Fruit fly (Drosophila melanogaster): Measurements from ENCODE around the gene CG9503.

CG9503 gene

DNA sequence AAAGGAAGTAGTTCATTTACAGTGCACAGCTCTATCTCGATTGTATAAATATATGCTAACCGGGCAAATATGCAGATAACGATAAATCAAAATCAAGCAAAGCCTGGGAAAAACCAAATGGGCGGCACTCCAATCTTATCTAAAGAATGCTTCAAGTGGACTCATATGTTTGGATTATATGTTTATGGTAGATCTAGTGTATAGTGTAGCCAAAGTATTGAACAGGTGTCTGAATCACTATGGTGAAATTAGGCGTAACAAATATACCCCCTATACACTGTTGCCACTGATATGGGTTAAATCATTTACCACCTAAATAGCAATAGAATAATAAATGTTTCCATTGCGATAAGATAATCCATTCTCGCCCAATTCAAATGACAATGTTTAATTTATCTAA, 23.2 kb upstream of the CG9503 start:
- TF ChIP-seq rn (GFP tag; IDR thresholded peaks at IDR 0.05) = no peak

DNA sequence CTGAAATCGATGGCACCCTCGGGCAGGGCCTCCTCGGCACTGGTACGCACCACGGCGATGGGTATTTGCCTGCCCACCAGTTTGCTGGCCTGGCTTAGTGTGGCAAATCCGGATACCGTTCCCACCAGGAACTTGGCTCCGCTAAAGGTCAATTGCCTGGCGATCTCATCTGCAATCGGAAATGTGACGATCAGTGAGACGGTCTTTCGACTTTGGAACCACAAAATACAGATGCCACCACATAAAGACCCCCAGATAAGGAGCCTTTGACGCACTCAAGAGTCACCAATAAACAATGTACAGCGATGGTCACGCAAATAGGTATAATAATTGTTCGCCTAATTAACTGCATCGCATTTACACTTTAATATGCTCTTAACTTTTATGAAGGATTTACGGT, 13.0 kb upstream of the CG9503 start:
- TF ChIP-seq CG8159 (tag; optimal IDR thresholded peaks at IDR 0.05) (no peak), gl (tag; optimal IDR thresholded peaks at IDR 0.05) (peak; percentile 3), CG34367 (tag; optimal IDR thresholded peaks at IDR 0.05) (no peak), CG13204 (GFP tag; optimal IDR thresholded peaks at IDR 0.05) (no peak), Pif1B (GFP tag; optimal IDR thresholded peaks at IDR 0.05) (no peak), fd96Ca (GFP tag; IDR thresholded peaks at IDR 0.05) (no peak), CG8301 (tag; optimal IDR thresholded peaks at IDR 0.05) (no peak)

DNA sequence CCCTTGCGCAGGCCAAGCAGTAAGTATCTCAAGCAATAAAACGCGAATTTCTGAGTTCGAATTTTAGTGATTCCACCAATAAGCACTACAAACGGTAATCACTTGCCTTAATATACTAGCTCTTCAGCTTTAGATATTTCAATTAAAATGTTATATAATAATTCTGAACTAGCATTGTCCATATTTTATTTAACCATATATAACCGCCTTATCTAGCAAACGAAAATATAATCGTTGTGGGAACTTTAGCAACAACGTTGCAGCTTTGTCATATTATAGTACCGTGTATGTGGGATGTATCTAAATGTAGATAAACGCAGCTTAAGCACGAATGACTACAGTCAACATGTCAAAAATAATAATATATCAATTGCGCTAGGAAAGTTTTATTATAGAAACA, 8.0 kb upstream of the CG9503 start:
- TF ChIP-seq CG12605 (GFP tag; IDR thresholded peaks at IDR 0.05) (no peak), fd96Ca (GFP tag; IDR thresholded peaks at IDR 0.05) (no peak), CG13204 (GFP tag; optimal IDR thresholded peaks at IDR 0.05) (no peak), Snoo (tag; optimal IDR thresholded peaks at IDR 0.05) (no peak), Ets98B (GFP tag; IDR thresholded peaks at IDR 0.05) (no peak), Pif1A (GFP tag; optimal IDR thresholded peaks at IDR 0.05) (no peak), CG10348 (GFP tag; IDR thresholded peaks at IDR 0.05) (no peak), CG8301 (tag; optimal IDR thresholded peaks at IDR 0.05) (no peak), EcR (GFP tag; optimal IDR thresholded peaks at IDR 0.05) (no peak), CG17806 (tag; optimal IDR thresholded peaks at IDR 0.05) (no peak), CG14655 (GFP tag; optimal IDR thresholded peaks at IDR 0.05) (no peak), CG34367 (tag; optimal IDR thresholded peaks at IDR 0.05) (no peak), D1 (tag; optimal IDR thresholded peaks at IDR 0.05) (no peak), Pif1B (GFP tag; optimal IDR thresholded peaks at IDR 0.05) (no peak)

DNA sequence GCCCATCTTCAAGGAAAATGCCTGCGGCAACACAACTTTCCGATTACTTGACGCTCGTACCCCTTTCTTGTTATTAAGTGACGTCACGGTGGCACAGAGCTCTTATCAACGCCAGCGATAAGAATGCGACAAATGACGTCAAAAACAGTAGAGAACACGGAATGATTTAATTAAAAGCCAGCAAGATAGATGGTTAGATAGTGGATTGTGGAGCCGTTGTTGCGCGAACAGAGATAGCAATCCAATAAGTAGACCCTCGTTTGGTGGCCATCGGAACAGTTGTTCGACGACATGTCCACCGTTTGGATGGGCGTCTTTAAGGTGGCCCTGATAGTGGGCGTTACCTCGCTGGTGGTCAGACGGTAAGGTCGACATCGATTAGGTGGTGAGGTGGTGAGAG, 6.5 kb upstream of the CG9503 start:
- no peak for TF ChIP-seq D1 (tag; optimal IDR thresholded peaks at IDR 0.05)

DNA sequence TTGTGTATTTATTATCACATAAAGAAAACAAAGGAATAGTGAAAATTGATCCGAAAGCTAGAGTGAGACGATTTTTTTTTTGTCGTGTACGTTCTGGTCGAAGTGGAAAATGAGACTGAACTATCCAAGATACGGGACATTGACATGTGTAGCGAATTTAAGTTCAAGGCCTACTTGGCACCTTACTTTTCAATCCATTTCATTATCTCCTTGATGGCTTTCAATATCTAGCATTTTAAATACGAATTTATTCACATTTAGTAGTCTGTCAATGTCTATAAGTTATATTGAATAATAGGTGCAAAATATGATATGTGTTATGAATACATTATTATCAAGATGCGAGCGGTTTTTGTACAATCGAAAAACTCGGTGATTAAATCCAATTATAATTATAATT, 5.6 kb upstream of the CG9503 start, which contains the start of gene CG32591:
TSS of gene CG32591 (minus strand) at position 101 of the 400 bp plus-strand sequence.
- TF ChIP-seq CG10348 (GFP tag; IDR thresholded peaks at IDR 0.05) (no peak), CG4496 (GFP tag; IDR thresholded peaks at IDR 0.05) (no peak), Ets98B (GFP tag; IDR thresholded peaks at IDR 0.05) (no peak), Snoo (tag; optimal IDR thresholded peaks at IDR 0.05) (no peak), gl (tag; optimal IDR thresholded peaks at IDR 0.05) (no peak), EcR (GFP tag; optimal IDR thresholded peaks at IDR 0.05) (no peak), fd96Ca (GFP tag; IDR thresholded peaks at IDR 0.05) (no peak), CG14655 (GFP tag; optimal IDR thresholded peaks at IDR 0.05) (no peak), CG12605 (GFP tag; IDR thresholded peaks at IDR 0.05) (no peak), CG8159 (tag; optimal IDR thresholded peaks at IDR 0.05) (no peak), CG32121 (GFP tag; IDR thresholded peaks at IDR 0.05) (no peak), Pif1A (GFP tag; optimal IDR thresholded peaks at IDR 0.05) (no peak), CG15710 (tag; optimal IDR thresholded peaks at IDR 0.05) (no peak), rn (GFP tag; IDR thresholded peaks at IDR 0.05) (no peak), CG13204 (GFP tag; optimal IDR thresholded peaks at IDR 0.05) (no peak), D1 (tag; optimal IDR thresholded peaks at IDR 0.05) (no peak), CG34367 (tag; optimal IDR thresholded peaks at IDR 0.05) (no peak), Pif1B (GFP tag; optimal IDR thresholded peaks at IDR 0.05) (no peak), CG17806 (tag; optimal IDR thresholded peaks at IDR 0.05) (no peak)

DNA sequence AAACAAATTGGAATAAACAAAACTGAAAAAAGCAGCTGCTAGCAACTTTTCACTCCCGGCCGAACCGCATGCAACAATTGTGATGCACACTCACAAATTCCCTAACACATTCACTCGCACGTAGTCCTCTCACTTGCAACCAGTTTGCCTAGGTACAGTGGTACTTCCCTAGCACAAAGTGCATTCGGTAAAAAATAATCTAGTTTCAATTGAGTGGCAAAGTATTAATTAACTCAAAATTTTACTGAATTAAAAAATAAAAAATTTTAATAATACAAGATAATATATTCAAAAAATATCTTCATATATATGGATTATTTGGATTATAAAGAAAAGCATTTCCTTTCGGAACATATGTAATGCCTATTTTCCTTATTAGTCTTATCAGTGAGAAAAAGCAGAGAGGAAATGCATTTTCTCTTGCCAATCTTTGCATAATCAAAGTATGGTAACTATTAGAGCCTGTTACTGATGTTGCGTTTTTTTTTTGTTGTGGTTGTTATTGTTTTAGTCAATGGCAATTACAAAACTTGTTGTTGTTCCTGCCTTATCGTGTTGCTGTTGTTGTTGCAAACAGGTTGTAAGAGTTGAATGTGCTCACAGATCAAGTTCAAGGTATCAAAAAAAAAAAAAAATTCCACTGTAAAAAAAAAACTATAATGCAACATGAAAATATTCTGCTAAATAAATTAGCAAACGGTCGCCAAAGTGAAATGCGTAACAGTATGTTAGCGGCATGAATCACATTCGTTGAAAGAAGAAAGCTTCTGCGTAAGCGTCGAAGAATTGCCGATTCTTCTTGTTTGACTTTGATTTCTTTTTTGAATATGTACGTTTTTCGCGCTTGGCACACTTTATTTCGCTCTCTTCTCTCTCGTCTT, 657 bp downstream of the CG9503 start:
- peak; percentile 50 for TF ChIP-seq CG8301 (tag; optimal IDR thresholded peaks at IDR 0.05)
- peak; percentile 16; the same call in 1 of the 2 replicates for TF ChIP-seq CG12605 (GFP tag; IDR thresholded peaks at IDR 0.05)
- peak; percentile 44; the same call in 1 of the 3 replicates for TF ChIP-seq fd96Ca (GFP tag; IDR thresholded peaks at IDR 0.05)
- TF ChIP-seq Snoo (tag; optimal IDR thresholded peaks at IDR 0.05) = no peak
- TF ChIP-seq gl (tag; optimal IDR thresholded peaks at IDR 0.05) = no peak
- TF ChIP-seq CG9948 (tag; optimal IDR thresholded peaks at IDR 0.05) = peak; percentile 62
- no peak for TF ChIP-seq CG34367 (tag; optimal IDR thresholded peaks at IDR 0.05)
- TF ChIP-seq CG14655 (GFP tag; optimal IDR thresholded peaks at IDR 0.05) = peak; percentile 74
- no peak for TF ChIP-seq CG10348 (GFP tag; IDR thresholded peaks at IDR 0.05)
- TF ChIP-seq CG4496 (GFP tag; IDR thresholded peaks at IDR 0.05) = peak; percentile 30; the same call in 1 of the 3 replicates
- peak; percentile 45 for TF ChIP-seq CG8159 (tag; optimal IDR thresholded peaks at IDR 0.05)
- TF ChIP-seq Ets98B (GFP tag; IDR thresholded peaks at IDR 0.05) = peak; percentile 52
- no peak for TF ChIP-seq CG13204 (GFP tag; optimal IDR thresholded peaks at IDR 0.05)
- peak; percentile 36 for TF ChIP-seq Pif1B (GFP tag; optimal IDR thresholded peaks at IDR 0.05)
- TF ChIP-seq EcR (GFP tag; optimal IDR thresholded peaks at IDR 0.05) = peak; percentile 87
- peak; percentile 33 for TF ChIP-seq D1 (tag; optimal IDR thresholded peaks at IDR 0.05)
- peak; percentile 26 for TF ChIP-seq CG15710 (tag; optimal IDR thresholded peaks at IDR 0.05)
- peak; percentile 29 for TF ChIP-seq Pif1A (GFP tag; optimal IDR thresholded peaks at IDR 0.05)
- no peak for TF ChIP-seq rn (GFP tag; IDR thresholded peaks at IDR 0.05)
- TF ChIP-seq CG17806 (tag; optimal IDR thresholded peaks at IDR 0.05) = peak; percentile 42
- peak; percentile 51 for TF ChIP-seq CG32121 (GFP tag; IDR thresholded peaks at IDR 0.05)

Measured in whole organism, pupa.